Worm (Caenorhabditis elegans) whole organism, L1 larva: ENCODE results near the gene tgt-1.

ENCODE experiments used
- C04F5.9 ChIP-seq: sonication (generic microtip); optimal IDR thresholded peaks from 2 replicates; lab custom pipeline; 2016; ENCODE audit warnings: missing genetic modification characterization, missing compliant biosample characterization
- C16A3.4 ChIP-seq: fragments of 150-350 bp; optimal IDR thresholded peaks from 2 replicates; lab custom pipeline; 2014; ENCODE audit warnings: missing biosample characterization, missing genetic modification characterization
- C34B4.2 ChIP-seq: sonication (generic microtip); optimal IDR thresholded peaks from 2 replicates; lab custom pipeline; 2017; ENCODE audit warnings: mild to moderate bottlenecking, missing genetic modification characterization, missing compliant biosample characterization
- Y116A8C.19 ChIP-seq: sonication (generic microtip); optimal IDR thresholded peaks from 2 replicates; lab custom pipeline; 2016; ENCODE audit warnings: missing compliant biosample characterization, missing genetic modification characterization, borderline replicate concordance
- aha-1 ChIP-seq: fragments of 150-350 bp; optimal IDR thresholded peaks from 2 replicates; lab custom pipeline; 2014; ENCODE audit warnings: missing biosample characterization, missing genetic modification characterization
- aly-2 ChIP-seq: fragments of 150-350 bp; optimal IDR thresholded peaks from 2 replicates; lab custom pipeline; 2014; ENCODE audit warnings: missing biosample characterization, missing genetic modification characterization
- ama-1 ChIP-seq: fragments of 150-350 bp; optimal IDR thresholded peaks from 2 replicates; lab custom pipeline; 2014
- blmp-1 ChIP-seq: fragments of 150-350 bp; optimal IDR thresholded peaks from 2 replicates; lab custom pipeline; 2014; ENCODE audit warnings: missing biosample characterization, missing genetic modification characterization
- ceh-63 ChIP-seq: fragments of 200-800 bp; sonication (Bioruptor generic); optimal IDR thresholded peaks from 2 replicates; lab custom pipeline; 2018; ENCODE audit warnings: mild to moderate bottlenecking, missing genetic modification characterization, missing compliant biosample characterization
- ces-1 ChIP-seq: fragments of 150-350 bp; optimal IDR thresholded peaks from 2 replicates; lab custom pipeline; 2014; ENCODE audit warnings: missing biosample characterization, missing genetic modification reagents, missing genetic modification characterization
- dsc-1 ChIP-seq: sonication (generic microtip); optimal IDR thresholded peaks from 2 replicates; lab custom pipeline; 2016; ENCODE audit warnings: mild to moderate bottlenecking, missing genetic modification characterization, missing compliant biosample characterization
- efl-1 ChIP-seq, 4 experiments: fragments of 150-350 bp; optimal IDR thresholded peaks in 3 of 4; peaks in 1 of 4; 1 replicate in 1 of 4; 2 replicates in 3 of 4; lab custom pipeline; 2014; ENCODE audit warnings: missing biosample characterization in 2 of 4, missing genetic modification characterization in 2 of 4, missing genetic modification reagents in 2 of 4
- efl-3 ChIP-seq: fragments of 200-800 bp; sonication (Bioruptor generic); optimal IDR thresholded peaks from 2 replicates; lab custom pipeline; 2018; ENCODE audit warnings: mild to moderate bottlenecking, missing genetic modification characterization, missing compliant biosample characterization
- egl-13 ChIP-seq: sonication (generic microtip); optimal IDR thresholded peaks from 2 replicates; lab custom pipeline; 2016; ENCODE audit warnings: missing genotype, missing genetic modification reagents, missing genetic modification characterization, missing compliant biosample characterization
- egl-27 ChIP-seq, 2 experiments: fragments of 150-350 bp in 1 of 2; sonication (generic microtip); optimal IDR thresholded peaks; 3 replicates each; lab custom pipeline; 2017 to 2018; ENCODE audit warnings: missing biosample characterization in 2 of 2, missing genetic modification characterization in 2 of 2, missing genetic modification reagents in 2 of 2
- elt-3 ChIP-seq, 6 experiments: fragments of 150-350 bp in 1 of 6; sonication (generic microtip); optimal IDR thresholded peaks; 2 replicates each; lab custom pipeline; 2017 to 2018; ENCODE audit warnings: missing biosample characterization in 6 of 6, missing genetic modification characterization in 6 of 6, inconsistent platforms in 1 of 6
- fkh-10 ChIP-seq: sonication (generic microtip); optimal IDR thresholded peaks from 2 replicates; lab custom pipeline; 2017; ENCODE audit warnings: missing biosample characterization, missing genetic modification reagents, missing genetic modification characterization
- fkh-4 ChIP-seq: sonication (generic microtip); optimal IDR thresholded peaks from 2 replicates; lab custom pipeline; 2016; ENCODE audit warnings: missing compliant biosample characterization, missing genetic modification characterization, borderline replicate concordance
- fkh-8 ChIP-seq: sonication (generic microtip); optimal IDR thresholded peaks from 2 replicates; lab custom pipeline; 2016; ENCODE audit warnings: mild to moderate bottlenecking, missing genetic modification characterization, missing compliant biosample characterization
- fos-1 ChIP-seq: fragments of 150-350 bp; optimal IDR thresholded peaks from 2 replicates; lab custom pipeline; 2014; ENCODE audit warnings: missing biosample characterization, missing genetic modification characterization
- hlh-17 ChIP-seq: fragments of 200-800 bp; sonication (Bioruptor generic); optimal IDR thresholded peaks from 2 replicates; lab custom pipeline; 2018; ENCODE audit warnings: missing genetic modification characterization, mild to moderate bottlenecking, missing compliant biosample characterization, moderate library complexity, borderline replicate concordance
- hlh-4 ChIP-seq: sonication (generic microtip); optimal IDR thresholded peaks from 2 replicates; lab custom pipeline; 2016; ENCODE audit warnings: mild to moderate bottlenecking, missing genetic modification characterization, missing compliant biosample characterization
- hpl-2 ChIP-seq: fragments of 150-350 bp; optimal IDR thresholded peaks from 2 replicates; lab custom pipeline; 2014; ENCODE audit warnings: missing biosample characterization, missing genetic modification reagents, missing genetic modification characterization
- irx-1 ChIP-seq: sonication (generic microtip); optimal IDR thresholded peaks from 2 replicates; lab custom pipeline; 2016; ENCODE audit warnings: missing genetic modification characterization, missing compliant biosample characterization
- lin-15B ChIP-seq: fragments of 150-350 bp; sonication (generic microtip); optimal IDR thresholded peaks from 3 replicates; lab custom pipeline; 2014; ENCODE audit warnings: missing biosample characterization, missing genetic modification characterization
- lir-3 ChIP-seq: sonication (generic microtip); optimal IDR thresholded peaks from 2 replicates; lab custom pipeline; 2016; ENCODE audit warnings: mild to moderate bottlenecking, missing genetic modification characterization, moderate library complexity, missing compliant biosample characterization; ENCODE audit not compliant: poor library complexity
- lsy-2 ChIP-seq, 2 experiments: fragments of 150-350 bp; optimal IDR thresholded peaks; 2 replicates each; lab custom pipeline; 2014; ENCODE audit warnings: missing biosample characterization in 2 of 2, missing genetic modification characterization in 2 of 2
- mab-9 ChIP-seq: fragments of 200-800 bp; sonication (Bioruptor generic); IDR thresholded peaks from 2 replicates; pipeline ENCODE4 v1.3.6; 2022; ENCODE audit warnings: missing genetic modification reagents, missing genetic modification characterization, missing compliant biosample characterization
- mdl-1 ChIP-seq, 2 experiments: fragments of 150-350 bp; optimal IDR thresholded peaks; 2 replicates each; lab custom pipeline; 2014 to 2017; ENCODE audit warnings: missing biosample characterization in 2 of 2, missing genetic modification characterization in 2 of 2, inconsistent platforms in 1 of 2
- mef-2 ChIP-seq: fragments of 150-350 bp; optimal IDR thresholded peaks from 2 replicates; lab custom pipeline; 2014; ENCODE audit warnings: missing biosample characterization, missing genetic modification characterization
- nhr-11 ChIP-seq: fragments of 150-350 bp; optimal IDR thresholded peaks from 2 replicates; lab custom pipeline; 2014; ENCODE audit warnings: missing biosample characterization, missing genetic modification characterization
- nhr-12 ChIP-seq: sonication (generic microtip); optimal IDR thresholded peaks from 2 replicates; lab custom pipeline; 2017; ENCODE audit warnings: missing biosample characterization, missing genetic modification characterization
- nhr-19 ChIP-seq: fragments of 200-800 bp; sonication (Bioruptor generic); conservative IDR thresholded peaks from 2 replicates; pipeline ENCODE4 v1.3.6; 2022; ENCODE audit warnings: missing genetic modification characterization, missing compliant biosample characterization
- nhr-20 ChIP-seq: sonication (generic microtip); optimal IDR thresholded peaks from 2 replicates; lab custom pipeline; 2016; ENCODE audit warnings: mild to moderate bottlenecking, missing genetic modification characterization, missing compliant biosample characterization
- nhr-237 ChIP-seq: fragments of 150-350 bp; optimal IDR thresholded peaks from 2 replicates; lab custom pipeline; 2014; ENCODE audit warnings: missing biosample characterization, missing genetic modification characterization
- nhr-47 ChIP-seq: sonication (generic microtip); optimal IDR thresholded peaks from 2 replicates; lab custom pipeline; 2016; ENCODE audit warnings: mild to moderate bottlenecking, missing genetic modification characterization, moderate library complexity, missing compliant biosample characterization
- nhr-71 ChIP-seq: sonication (generic microtip); optimal IDR thresholded peaks from 2 replicates; lab custom pipeline; 2016; ENCODE audit warnings: mild to moderate bottlenecking, missing genetic modification characterization, moderate library complexity, missing compliant biosample characterization
- nhr-76 ChIP-seq: sonication (generic microtip); optimal IDR thresholded peaks from 2 replicates; lab custom pipeline; 2017; ENCODE audit warnings: missing biosample characterization, missing genetic modification characterization
- nhr-85 ChIP-seq: sonication (generic microtip); peaks from one replicate; lab custom pipeline; 2016; ENCODE audit warnings: missing genetic modification characterization, inconsistent platforms, missing compliant biosample characterization
- nhr-90 ChIP-seq: sonication (generic microtip); optimal IDR thresholded peaks from 2 replicates; lab custom pipeline; 2016; ENCODE audit warnings: mild to moderate bottlenecking, missing genetic modification characterization, missing compliant biosample characterization; ENCODE audit not compliant: poor library complexity
- pag-3 ChIP-seq: sonication (generic microtip); optimal IDR thresholded peaks from 2 replicates; lab custom pipeline; 2017; ENCODE audit warnings: missing genetic modification characterization, mild to moderate bottlenecking, missing compliant biosample characterization, antibody characterized with exemption, borderline replicate concordance; ENCODE audit not compliant: insufficient read depth
- pax-3 ChIP-seq: fragments of 200-800 bp; sonication (Bioruptor generic); optimal IDR thresholded peaks from 2 replicates; lab custom pipeline; 2018; ENCODE audit warnings: mild to moderate bottlenecking, missing genetic modification characterization, moderate library complexity, missing compliant biosample characterization
- rnt-1 ChIP-seq: sonication (generic microtip); optimal IDR thresholded peaks from 2 replicates; lab custom pipeline; 2016; ENCODE audit warnings: mild to moderate bottlenecking, missing genetic modification characterization, moderate library complexity, missing compliant biosample characterization
- snu-23 ChIP-seq: sonication (generic microtip); optimal IDR thresholded peaks from 2 replicates; lab custom pipeline; 2016; ENCODE audit warnings: missing genetic modification characterization, missing compliant biosample characterization
- sox-4 ChIP-seq: sonication (generic microtip); optimal IDR thresholded peaks from 2 replicates; lab custom pipeline; 2016; ENCODE audit warnings: missing genetic modification characterization, missing compliant biosample characterization
- sptf-1 ChIP-seq: fragments of 150-350 bp; optimal IDR thresholded peaks from 2 replicates; lab custom pipeline; 2014; ENCODE audit warnings: missing biosample characterization, missing genetic modification characterization
- swsn-7 ChIP-seq: sonication (generic microtip); optimal IDR thresholded peaks from 2 replicates; lab custom pipeline; 2016; ENCODE audit warnings: missing genetic modification characterization, missing compliant biosample characterization
- tbx-2 ChIP-seq: sonication (generic microtip); optimal IDR thresholded peaks from 2 replicates; lab custom pipeline; 2016; ENCODE audit warnings: missing genetic modification characterization, missing compliant biosample characterization
- unc-130 ChIP-seq: fragments of 150-350 bp; optimal IDR thresholded peaks from 2 replicates; lab custom pipeline; 2017; ENCODE audit warnings: missing biosample characterization, missing genetic modification characterization, inconsistent platforms
- unc-30 ChIP-seq: sonication (generic microtip); optimal IDR thresholded peaks from 2 replicates; lab custom pipeline; 2017; ENCODE audit warnings: missing biosample characterization, missing genetic modification characterization
- unc-62 ChIP-seq: fragments of 150-350 bp; optimal IDR thresholded peaks from 2 replicates; lab custom pipeline; 2014; ENCODE audit warnings: missing biosample characterization, missing genetic modification reagents, missing genetic modification characterization
- vab-15 ChIP-seq: sonication (generic microtip); optimal IDR thresholded peaks from 2 replicates; lab custom pipeline; 2017; ENCODE audit warnings: missing genotype, mild to moderate bottlenecking, missing genetic modification characterization, missing compliant biosample characterization
- ztf-4 ChIP-seq: fragments of 150-350 bp; optimal IDR thresholded peaks from 2 replicates; lab custom pipeline; 2014; ENCODE audit warnings: missing biosample characterization, missing genetic modification characterization

The tgt-1 gene

DNA sequence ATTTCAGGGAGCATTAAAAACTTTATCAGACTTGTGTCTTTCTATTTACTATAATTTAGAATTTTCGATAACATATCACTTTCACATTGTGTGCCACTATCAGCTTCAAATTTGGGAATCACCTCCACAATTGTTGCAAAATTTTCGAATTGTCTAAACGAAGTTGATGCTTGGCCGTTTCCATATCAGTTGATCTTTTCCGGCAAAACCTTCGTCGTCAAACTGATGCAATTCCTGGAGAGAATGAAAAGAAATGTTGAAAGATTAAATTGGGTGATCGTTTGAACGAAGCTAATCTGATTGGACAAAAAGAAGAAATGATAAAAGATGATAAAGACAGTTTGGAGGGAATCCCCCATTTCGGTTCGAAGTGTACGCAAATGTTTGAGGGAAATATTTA is 4.0 kb downstream of the tgt-1 start (continued):
- TF ChIP-seq elt-3 (tag; optimal IDR thresholded peaks at IDR 0.05; lab: Kevin White, UChicago) (peak in 5 of 6 experiments; percentile 15 to 73 (median 30)), mef-2 (tag; lab: Kevin White, UChicago) (no peak), snu-23 (GFP tag; lab: Kevin White, UChicago) (peak; percentile 50), nhr-47 (tag; lab: Kevin White, UChicago) (peak; percentile 14), efl-3 (GFP tag; lab: Kevin White, UChicago) (no peak), rnt-1 (tag; lab: Kevin White, UChicago) (no peak), unc-30 (no peak), swsn-7 (tag; lab: Kevin White, UChicago) (peak; percentile 13), blmp-1 (tag; lab: Kevin White, UChicago) (peak; percentile 67), ama-1 (peak; percentile 80), efl-1 (optimal IDR thresholded peaks at IDR 0.05; lab: Kevin White, UChicago) (peak in 1 of 2 experiments; percentile 15), efl-1 (GFP tag; optimal IDR thresholded peaks at IDR 0.05 in 1 of 2; lab: Kevin White, UChicago) (no peak), ces-1 (no peak), pax-3 (peak; percentile 37), dsc-1 (no peak), ztf-4 (tag; lab: Kevin White, UChicago) (peak; percentile 74), unc-130 (tag; lab: Kevin White, UChicago) (no peak), fos-1 (tag; lab: Kevin White, UChicago) (no peak), aha-1 (tag; lab: Kevin White, UChicago) (no peak), nhr-20 (tag; lab: Kevin White, UChicago) (peak; percentile 83), C04F5.9 (tag; lab: Kevin White, UChicago) (no peak), Y116A8C.19 (tag; lab: Kevin White, UChicago) (no peak), mdl-1 (tag; optimal IDR thresholded peaks at IDR 0.05; lab: Kevin White, UChicago) (no peak), nhr-85 (tag; lab: Kevin White, UChicago) (no peak), vab-15 (tag; lab: Kevin White, UChicago) (no peak), C34B4.2 (tag; lab: Kevin White, UChicago) (no peak), nhr-71 (peak; percentile 74), unc-62 (GFP tag; lab: Kevin White, UChicago) (no peak), egl-13 (no peak), nhr-76 (tag; lab: Kevin White, UChicago) (no peak), fkh-8 (tag; lab: Kevin White, UChicago) (no peak), lsy-2 (tag; optimal IDR thresholded peaks at IDR 0.05; lab: Kevin White, UChicago) (peak; percentile 21 to 29), nhr-90 (tag; lab: Kevin White, UChicago) (peak; percentile 55), nhr-11 (tag; lab: Kevin White, UChicago) (no peak), nhr-19 (GFP tag; lab: Robert Waterston, UW) (peak; percentile 30; the same call in 1 of the 2 replicates), sox-4 (tag; lab: Kevin White, UChicago) (no peak), nhr-237 (no peak), fkh-10 (no peak), lin-15B (no peak), hpl-2 (GFP tag; lab: Kevin White, UChicago) (peak; percentile 43), egl-27 (tag; optimal IDR thresholded peaks at IDR 0.05; lab: Kevin White, UChicago) (no peak), ceh-63 (GFP tag; lab: Kevin White, UChicago) (no peak), lir-3 (tag; lab: Kevin White, UChicago) (no peak), mab-9 (no peak), aly-2 (tag; lab: Kevin White, UChicago) (peak; percentile 93), hlh-4 (tag; lab: Kevin White, UChicago) (no peak), sptf-1 (tag; lab: Kevin White, UChicago) (no peak), tbx-2 (tag; lab: Kevin White, UChicago) (peak; percentile 7), pag-3 (no peak), nhr-12 (tag; lab: Kevin White, UChicago) (no peak), fkh-4 (tag; lab: Kevin White, UChicago) (no peak), C16A3.4 (tag; lab: Kevin White, UChicago) (no peak), hlh-17 (no peak), irx-1 (tag; lab: Kevin White, UChicago) (no peak)
